Worm (Caenorhabditis elegans) whole organism, L3 larva: Measurements from ENCODE around the gene C44C1.6.
A peak's percentile ranks its signal among the peaks of the same experiment; 100 is the strongest.

Experiments
- R02D3.7 ChIP-seq: fragments of 150-350 bp; optimal IDR thresholded peaks from 2 replicates; lab custom pipeline; 2014; ENCODE audit warnings: missing biosample characterization, missing genetic modification characterization
- ama-1 ChIP-seq: fragments of 150-350 bp; optimal IDR thresholded peaks from 2 replicates; lab custom pipeline; 2018
- ceh-16 ChIP-seq: sonication (generic microtip); optimal IDR thresholded peaks from 2 replicates; lab custom pipeline; 2017; ENCODE audit warnings: missing biosample characterization, missing genetic modification characterization
- ceh-28 ChIP-seq: fragments of 150-350 bp; optimal IDR thresholded peaks from 2 replicates; lab custom pipeline; 2014; ENCODE audit warnings: missing biosample characterization, missing genetic modification reagents, missing genetic modification characterization
- ceh-82 ChIP-seq: fragments of 150-350 bp; optimal IDR thresholded peaks from 2 replicates; lab custom pipeline; 2014; ENCODE audit warnings: missing biosample characterization, missing genetic modification characterization
- ceh-9 ChIP-seq: sonication (generic microtip); optimal IDR thresholded peaks from 2 replicates; lab custom pipeline; 2018; ENCODE audit warnings: missing biosample characterization, missing genetic modification characterization
- daf-12 ChIP-seq: fragments of 150-350 bp; optimal IDR thresholded peaks from 2 replicates; lab custom pipeline; 2014; ENCODE audit warnings: missing biosample characterization, missing genetic modification reagents, missing genetic modification characterization
- egl-27 ChIP-seq: sonication (generic microtip); optimal IDR thresholded peaks from 4 replicates; lab custom pipeline; 2017; ENCODE audit warnings: missing biosample characterization, missing genetic modification reagents, missing genetic modification characterization
- elt-1 ChIP-seq: fragments of 150-350 bp; optimal IDR thresholded peaks from 2 replicates; lab custom pipeline; 2014; ENCODE audit warnings: missing biosample characterization, missing genetic modification characterization
- elt-2 ChIP-seq: sonication (generic microtip); optimal IDR thresholded peaks from 2 replicates; lab custom pipeline; 2016; ENCODE audit warnings: missing genetic modification reagents, mild to moderate bottlenecking, missing genetic modification characterization, missing compliant biosample characterization
- elt-3 ChIP-seq, 3 experiments: fragments of 150-350 bp in 1 of 3; sonication (generic microtip) in 2 of 3; optimal IDR thresholded peaks; 2 replicates in 2 of 3; 4 replicates in 1 of 3; lab custom pipeline; 2014 to 2017; ENCODE audit warnings: missing biosample characterization in 3 of 3, missing genetic modification characterization in 3 of 3
- eor-1 ChIP-seq, 2 experiments: fragments of 150-350 bp; optimal IDR thresholded peaks; 2 replicates each; lab custom pipeline; 2014 to 2018; ENCODE audit warnings: missing biosample characterization in 2 of 2, missing genetic modification characterization in 2 of 2
- fkh-2 ChIP-seq: fragments of 150-350 bp; optimal IDR thresholded peaks from 2 replicates; lab custom pipeline; 2014; ENCODE audit warnings: missing biosample characterization, missing genetic modification reagents, missing genetic modification characterization
- fos-1 ChIP-seq: fragments of 150-350 bp; optimal IDR thresholded peaks from 2 replicates; lab custom pipeline; 2014; ENCODE audit warnings: missing biosample characterization, missing genetic modification characterization
- hmg-11 ChIP-seq: sonication (generic microtip); optimal IDR thresholded peaks from 2 replicates; lab custom pipeline; 2016; ENCODE audit warnings: missing genetic modification characterization, missing compliant biosample characterization
- jun-1 ChIP-seq: fragments of 150-350 bp; optimal IDR thresholded peaks from 2 replicates; lab custom pipeline; 2014; ENCODE audit warnings: missing biosample characterization, missing genetic modification reagents, missing genetic modification characterization
- lin-15B ChIP-seq: fragments of 150-350 bp; optimal IDR thresholded peaks from 2 replicates; lab custom pipeline; 2014; ENCODE audit warnings: missing biosample characterization, missing genetic modification characterization
- lin-39 ChIP-seq: fragments of 150-350 bp; optimal IDR thresholded peaks from 2 replicates; lab custom pipeline; 2018; ENCODE audit warnings: missing biosample characterization, missing genetic modification reagents, missing genetic modification characterization
- lsy-12 ChIP-seq: sonication (generic microtip); optimal IDR thresholded peaks from 2 replicates; lab custom pipeline; 2016; ENCODE audit warnings: mild to moderate bottlenecking, missing genetic modification characterization, missing compliant biosample characterization
- mdl-1 ChIP-seq: fragments of 150-350 bp; optimal IDR thresholded peaks from 2 replicates; lab custom pipeline; 2014; ENCODE audit warnings: missing biosample characterization, missing genetic modification characterization
- mml-1 ChIP-seq: fragments of 150-350 bp; sonication (generic microtip); optimal IDR thresholded peaks from 3 replicates; lab custom pipeline; 2014; ENCODE audit warnings: missing biosample characterization, missing genetic modification characterization
- nfya-1 ChIP-seq: sonication (generic microtip); optimal IDR thresholded peaks from 2 replicates; lab custom pipeline; 2017; ENCODE audit warnings: missing genetic modification characterization, mild to moderate bottlenecking, missing compliant biosample characterization, antibody characterized with exemption, moderate library complexity; ENCODE audit not compliant: insufficient read depth
- nhr-11 ChIP-seq: fragments of 150-350 bp; optimal IDR thresholded peaks from 2 replicates; lab custom pipeline; 2014; ENCODE audit warnings: missing biosample characterization, missing genetic modification characterization
- nhr-12 ChIP-seq: fragments of 150-350 bp; optimal IDR thresholded peaks from 2 replicates; lab custom pipeline; 2014; ENCODE audit warnings: missing biosample characterization, missing genetic modification characterization
- nhr-23 ChIP-seq: fragments of 150-350 bp; optimal IDR thresholded peaks from 2 replicates; lab custom pipeline; 2014; ENCODE audit warnings: missing biosample characterization, missing genetic modification reagents, missing genetic modification characterization
- nhr-28 ChIP-seq: fragments of 150-350 bp; optimal IDR thresholded peaks from 2 replicates; lab custom pipeline; 2014; ENCODE audit warnings: missing biosample characterization, missing genetic modification characterization
- nhr-43 ChIP-seq: sonication (generic microtip); optimal IDR thresholded peaks from 2 replicates; lab custom pipeline; 2016; ENCODE audit warnings: mild to moderate bottlenecking, missing genetic modification characterization, missing compliant biosample characterization; ENCODE audit not compliant: poor library complexity, severe bottlenecking
- nhr-67 ChIP-seq: fragments of 150-350 bp; optimal IDR thresholded peaks from 2 replicates; lab custom pipeline; 2014; ENCODE audit warnings: missing biosample characterization, missing genetic modification characterization
- nhr-77 ChIP-seq: fragments of 150-350 bp; optimal IDR thresholded peaks from 2 replicates; lab custom pipeline; 2014; ENCODE audit warnings: missing biosample characterization, missing genetic modification characterization
- pha-4 ChIP-seq: fragments of 150-350 bp; optimal IDR thresholded peaks from 2 replicates; lab custom pipeline; 2014; ENCODE audit warnings: missing biosample characterization, missing genetic modification reagents, missing genetic modification characterization
- pqm-1 ChIP-seq: fragments of 150-350 bp; optimal IDR thresholded peaks from 2 replicates; lab custom pipeline; 2017; ENCODE audit warnings: missing biosample characterization, missing genetic modification characterization, inconsistent platforms
- sea-2 ChIP-seq: fragments of 150-350 bp; sonication (generic microtip); optimal IDR thresholded peaks from 4 replicates; lab custom pipeline; 2014; ENCODE audit warnings: missing biosample characterization, missing genetic modification reagents, missing genetic modification characterization
- skn-1 ChIP-seq: fragments of 150-350 bp; optimal IDR thresholded peaks from 2 replicates; lab custom pipeline; 2014; ENCODE audit warnings: missing biosample characterization, missing genetic modification characterization
- snpc-4 ChIP-seq: fragments of 150-350 bp; optimal IDR thresholded peaks from 2 replicates; lab custom pipeline; 2014; ENCODE audit warnings: missing biosample characterization, missing genetic modification characterization
- tbx-2 ChIP-seq: sonication (generic microtip); optimal IDR thresholded peaks from 2 replicates; lab custom pipeline; 2016; ENCODE audit warnings: mild to moderate bottlenecking, missing genetic modification characterization, missing compliant biosample characterization
- ztf-11 ChIP-seq: fragments of 150-350 bp; optimal IDR thresholded peaks from 2 replicates; lab custom pipeline; 2014; ENCODE audit warnings: missing biosample characterization, missing genetic modification characterization
- ztf-4 ChIP-seq: fragments of 150-350 bp; optimal IDR thresholded peaks from 2 replicates; lab custom pipeline; 2014; ENCODE audit warnings: missing biosample characterization, missing genetic modification characterization

C44C1.6 gene

DNA sequence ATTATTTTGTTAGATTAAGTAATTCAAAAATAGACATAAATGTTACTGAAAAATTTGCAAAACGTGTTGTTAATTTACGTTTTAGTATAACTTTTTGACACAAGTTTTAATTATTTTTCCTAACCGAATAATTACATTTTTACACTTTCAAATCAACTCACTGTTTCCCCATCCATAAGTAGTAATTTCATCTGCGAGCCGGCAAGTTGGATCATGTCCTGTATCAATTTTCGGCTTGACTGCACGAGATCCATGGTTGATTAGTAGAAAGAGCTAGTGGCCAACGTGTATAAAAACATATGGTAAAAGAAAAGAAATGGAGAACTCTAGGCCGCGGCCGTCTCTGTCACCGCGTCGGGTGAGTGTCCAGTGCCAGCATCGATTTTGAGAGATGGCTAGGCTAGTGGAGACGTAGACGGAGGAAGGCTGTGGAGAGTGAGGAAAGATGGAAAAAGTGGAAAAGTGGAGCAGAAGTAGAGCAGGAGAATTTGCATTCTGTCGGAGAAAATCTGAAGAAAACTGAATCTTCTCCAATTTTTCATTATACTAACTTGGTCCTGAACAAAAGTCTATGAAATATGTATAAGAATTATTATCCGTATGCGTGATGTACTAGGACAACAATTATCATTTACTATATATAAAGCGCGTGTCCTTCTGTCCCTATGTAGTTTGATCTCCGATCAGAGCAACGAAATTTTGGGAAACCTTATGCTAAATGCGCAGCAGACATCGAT, 4.6 kb upstream of the C44C1.6 start, which contains the start of gene vps-45:
vps-45 (minus strand) TSS at position 350 of the 737 bp plus-strand sequence.
- TF ChIP-seq snpc-4 (peak; percentile 61), pha-4 (peak; percentile 53), nfya-1 (tag; lab: Kevin White, UChicago) (peak; percentile 78), tbx-2 (tag; lab: Kevin White, UChicago) (no peak), nhr-12 (tag; lab: Kevin White, UChicago) (no peak), fos-1 (tag; lab: Kevin White, UChicago) (no peak), nhr-77 (tag; lab: Kevin White, UChicago) (no peak), lin-15B (tag; lab: Kevin White, UChicago) (peak; percentile 32), nhr-23 (tag; lab: Kevin White, UChicago) (peak; percentile 9), eor-1 (tag; optimal IDR thresholded peaks at IDR 0.05; lab: Kevin White, UChicago) (no peak), ztf-4 (tag; lab: Kevin White, UChicago) (no peak), ama-1 (no peak), elt-2 (tag; lab: Kevin White, UChicago) (peak; percentile 34), nhr-11 (tag; lab: Kevin White, UChicago) (no peak), jun-1 (tag; lab: Kevin White, UChicago) (no peak), hmg-11 (tag; lab: Kevin White, UChicago) (peak; percentile 81), ceh-28 (tag; lab: Kevin White, UChicago) (peak; percentile 39), skn-1 (tag; lab: Kevin White, UChicago) (peak; percentile 43), elt-1 (tag; lab: Kevin White, UChicago) (no peak), pqm-1 (tag; lab: Kevin White, UChicago) (peak; percentile 7), lin-39 (peak; percentile 23), ceh-16 (tag; lab: Kevin White, UChicago) (no peak), egl-27 (tag; lab: Kevin White, UChicago) (no peak)

- TF ChIP-seq ztf-11 (tag; lab: Kevin White, UChicago) (no peak), hmg-11 (tag; lab: Kevin White, UChicago) (no peak), nhr-43 (tag; lab: Kevin White, UChicago) (no peak), elt-3 (tag; optimal IDR thresholded peaks at IDR 0.05; lab: Kevin White, UChicago) (no peak), sea-2 (GFP tag; lab: Kevin White, UChicago) (no peak), pha-4 (no peak), ceh-82 (no peak), tbx-2 (tag; lab: Kevin White, UChicago) (no peak), fos-1 (tag; lab: Kevin White, UChicago) (no peak), nhr-12 (tag; lab: Kevin White, UChicago) (no peak), elt-1 (tag; lab: Kevin White, UChicago) (no peak), elt-2 (tag; lab: Kevin White, UChicago) (no peak), ceh-9 (tag; lab: Kevin White, UChicago) (no peak), R02D3.7 (tag; lab: Kevin White, UChicago) (no peak), nhr-23 (tag; lab: Kevin White, UChicago) (no peak), nhr-67 (tag; lab: Kevin White, UChicago) (no peak), lin-15B (tag; lab: Kevin White, UChicago) (no peak), nhr-28 (tag; lab: Kevin White, UChicago) (no peak), fkh-2 (no peak), snpc-4 (no peak)
- TF ChIP-seq, all 47 proteins: peak for 0
Measured at ce11 chrX:963171-963570, 6.9 kb downstream of the C44C1.6 start, which contains the start of gene ncs-1. TSS of gene ncs-1 (minus strand) at chrX:963271.

DNA sequence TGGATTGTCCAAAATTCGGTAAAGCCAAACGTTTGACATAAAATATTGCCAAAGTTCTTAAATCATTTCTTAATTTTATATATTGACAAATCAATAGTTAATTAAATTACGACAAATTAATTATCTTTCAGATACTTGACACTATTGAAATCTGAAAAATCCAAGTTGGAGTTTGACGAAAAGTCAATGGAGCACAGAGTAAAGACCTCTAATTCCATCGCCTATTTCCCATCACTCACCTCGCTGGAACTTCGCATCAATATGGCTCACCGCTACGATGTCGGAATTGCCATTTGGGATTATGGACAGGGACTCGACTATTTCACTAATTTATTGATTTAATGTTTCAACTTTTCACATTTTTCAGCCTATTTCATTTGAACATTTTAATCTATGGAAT, 9.9 kb downstream of the C44C1.6 start:
- no peak for TF ChIP-seq mml-1
- no peak for TF ChIP-seq ceh-82
- TF ChIP-seq nhr-12 (tag; lab: Kevin White, UChicago), result no peak
- TF ChIP-seq ceh-28 (tag; lab: Kevin White, UChicago), result no peak
- TF ChIP-seq tbx-2 (tag; lab: Kevin White, UChicago), result no peak
- TF ChIP-seq skn-1 (tag; lab: Kevin White, UChicago), result no peak
- no peak for TF ChIP-seq pqm-1 (tag; lab: Kevin White, UChicago)
- TF ChIP-seq daf-12, result no peak
- no peak for TF ChIP-seq mdl-1 (tag; lab: Kevin White, UChicago)
- TF ChIP-seq lsy-12 (tag; lab: Kevin White, UChicago), result no peak
